Worm (Caenorhabditis elegans) whole organism, L4 larva: ENCODE results near the gene rbc-2.

Source experiments
- F26F4.8 ChIP-seq: fragments of 200-800 bp; sonication (Bioruptor generic); conservative IDR thresholded peaks from 2 replicates; pipeline ENCODE4 v1.3.6; 2022; ENCODE audit warnings: missing genetic modification characterization, missing compliant biosample characterization
- F37D6.2 ChIP-seq: sonication (generic microtip); optimal IDR thresholded peaks from 2 replicates; lab custom pipeline; 2016; ENCODE audit warnings: mild to moderate bottlenecking, missing genetic modification characterization, missing compliant biosample characterization
- F44E2.7 ChIP-seq: fragments of 200-800 bp; sonication (Bioruptor generic); IDR thresholded peaks from 2 replicates; pipeline ENCODE4 v2.1.2; 2022; ENCODE audit warnings: missing genetic modification characterization, missing compliant biosample characterization
- T20F7.1 ChIP-seq: fragments of 200-800 bp; sonication (Bioruptor generic); optimal IDR thresholded peaks from 2 replicates; lab custom pipeline; 2018; ENCODE audit warnings: mild to moderate bottlenecking, missing genetic modification characterization, missing compliant biosample characterization
- T26A8.4 ChIP-seq: fragments of 200-800 bp; sonication (Bioruptor generic); IDR thresholded peaks from 2 replicates; pipeline ENCODE4 v1.3.6; 2022; ENCODE audit warnings: missing genetic modification characterization, missing compliant biosample characterization
- Y5F2A.4 ChIP-seq: fragments of 200-800 bp; sonication (Bioruptor generic); optimal IDR thresholded peaks from 2 replicates; lab custom pipeline; 2018; ENCODE audit warnings: mild to moderate bottlenecking, missing genetic modification characterization, missing compliant biosample characterization
- ZK546.5 ChIP-seq, 2 experiments: sonication (generic microtip); optimal IDR thresholded peaks; 2 replicates each; lab custom pipeline; 2017; ENCODE audit warnings: missing biosample characterization in 2 of 2, missing genetic modification characterization in 2 of 2
- ama-1 ChIP-seq: fragments of 150-350 bp; optimal IDR thresholded peaks from 2 replicates; lab custom pipeline; 2014; ENCODE audit warnings: inconsistent platforms, mixed read lengths
- attf-4 ChIP-seq: sonication (generic microtip); optimal IDR thresholded peaks from 3 replicates; lab custom pipeline; 2017; ENCODE audit warnings: missing biosample characterization, missing genetic modification characterization
- ceh-20 ChIP-seq: fragments of 200-800 bp; sonication (Bioruptor generic); IDR thresholded peaks from 2 replicates; pipeline ENCODE4 v1.3.6; 2022; ENCODE audit warnings: missing genetic modification reagents, missing genetic modification characterization, missing compliant biosample characterization
- ceh-44 ChIP-seq: fragments of 200-800 bp; sonication (Bioruptor generic); IDR thresholded peaks from 2 replicates; pipeline ENCODE4 v1.3.6; 2022; ENCODE audit warnings: missing genetic modification reagents, missing genetic modification characterization, missing compliant biosample characterization
- cey-2 ChIP-seq: sonication (generic microtip); optimal IDR thresholded peaks from 3 replicates; lab custom pipeline; 2017; ENCODE audit warnings: missing genetic modification characterization, mild to moderate bottlenecking, missing compliant biosample characterization, antibody characterized with exemption, borderline replicate concordance; ENCODE audit not compliant: insufficient read depth
- ctbp-1 ChIP-seq: fragments of 200-800 bp; sonication (Bioruptor generic); IDR thresholded peaks from 2 replicates; pipeline ENCODE4 v1.3.6; 2022; ENCODE audit warnings: missing genetic modification reagents, missing genetic modification characterization, missing compliant biosample characterization
- daf-12 ChIP-seq: fragments of 150-350 bp; optimal IDR thresholded peaks from 2 replicates; lab custom pipeline; 2014; ENCODE audit warnings: missing biosample characterization, missing genetic modification reagents, missing genetic modification characterization
- dmd-6 ChIP-seq: fragments of 200-800 bp; sonication (Bioruptor generic); IDR thresholded peaks from 2 replicates; pipeline ENCODE4 v1.3.6; 2022; ENCODE audit warnings: missing genetic modification reagents, missing genetic modification characterization, missing compliant biosample characterization
- dve-1 ChIP-seq: sonication (generic microtip); optimal IDR thresholded peaks from 2 replicates; lab custom pipeline; 2017; ENCODE audit warnings: antibody characterized with exemption, mild to moderate bottlenecking, missing genetic modification characterization, missing compliant biosample characterization; ENCODE audit not compliant: insufficient read depth
- egl-27 ChIP-seq: sonication (generic microtip); optimal IDR thresholded peaks from 3 replicates; lab custom pipeline; 2017; ENCODE audit warnings: missing biosample characterization, missing genetic modification reagents, missing genetic modification characterization
- gei-8 ChIP-seq: fragments of 200-800 bp; sonication (Bioruptor generic); optimal IDR thresholded peaks from 2 replicates; lab custom pipeline; 2018; ENCODE audit warnings: mild to moderate bottlenecking, missing genetic modification characterization, missing compliant biosample characterization
- hlh-11 ChIP-seq: fragments of 200-800 bp; sonication (Bioruptor generic); optimal IDR thresholded peaks from 2 replicates; lab custom pipeline; 2018; ENCODE audit warnings: mild to moderate bottlenecking, missing genetic modification characterization, missing compliant biosample characterization
- lim-7 ChIP-seq: fragments of 200-800 bp; sonication (Bioruptor generic); IDR thresholded peaks from 2 replicates; pipeline ENCODE4 v1.3.6; 2022; ENCODE audit warnings: missing genetic modification characterization, missing compliant biosample characterization
- lin-1 ChIP-seq: fragments of 200-800 bp; sonication (Bioruptor generic); IDR thresholded peaks from 2 replicates; pipeline ENCODE4 v1.3.6; 2022; ENCODE audit warnings: missing genetic modification reagents, missing genetic modification characterization, missing compliant biosample characterization
- lin-13 ChIP-seq: fragments of 150-350 bp; optimal IDR thresholded peaks from 2 replicates; lab custom pipeline; 2014; ENCODE audit warnings: missing biosample characterization, missing genetic modification reagents, missing genetic modification characterization
- madf-5 ChIP-seq, 2 experiments: fragments of 200-800 bp; sonication (Bioruptor generic); IDR thresholded peaks; 2 replicates each; pipeline ENCODE4 v1.3.6; 2022; ENCODE audit warnings: missing compliant biosample characterization in 2 of 2, missing genetic modification characterization in 2 of 2
- madf-9 ChIP-seq: fragments of 200-800 bp; sonication (Bioruptor generic); conservative IDR thresholded peaks from 2 replicates; pipeline ENCODE4 v1.3.6; 2022; ENCODE audit warnings: missing genetic modification reagents, missing genetic modification characterization, missing compliant biosample characterization
- mdl-1 ChIP-seq, 2 experiments: fragments of 150-350 bp in 1 of 2; sonication (generic microtip) in 1 of 2; optimal IDR thresholded peaks; 2 replicates each; lab custom pipeline; 2014 to 2017; ENCODE audit warnings: missing biosample characterization in 2 of 2, missing genetic modification characterization in 2 of 2
- mep-1 ChIP-seq: fragments of 150-350 bp; sonication (generic microtip); optimal IDR thresholded peaks from 3 replicates; lab custom pipeline; 2014; ENCODE audit warnings: missing biosample characterization, missing genetic modification characterization
- mes-2 ChIP-seq: sonication (generic microtip); optimal IDR thresholded peaks from 2 replicates; lab custom pipeline; 2016; ENCODE audit warnings: missing genotype, mild to moderate bottlenecking, missing genetic modification characterization, missing compliant biosample characterization; ENCODE audit not compliant: poor library complexity, severe bottlenecking
- nhr-10 ChIP-seq: fragments of 150-350 bp; optimal IDR thresholded peaks from 2 replicates; lab custom pipeline; 2014; ENCODE audit warnings: missing biosample characterization, missing genetic modification characterization
- nhr-111 ChIP-seq: fragments of 200-800 bp; sonication (Bioruptor generic); optimal IDR thresholded peaks from 2 replicates; lab custom pipeline; 2018; ENCODE audit warnings: mild to moderate bottlenecking, missing genetic modification characterization, missing compliant biosample characterization
- nhr-25 ChIP-seq: sonication (generic microtip); optimal IDR thresholded peaks from 2 replicates; lab custom pipeline; 2017; ENCODE audit warnings: missing genetic modification characterization, mild to moderate bottlenecking, missing compliant biosample characterization, antibody characterized with exemption, moderate library complexity, borderline replicate concordance; ENCODE audit not compliant: insufficient read depth
- nhr-41 ChIP-seq: fragments of 200-800 bp; sonication (Bioruptor generic); IDR thresholded peaks from 2 replicates; pipeline ENCODE4 v1.3.6; 2022; ENCODE audit warnings: missing genetic modification reagents, missing genetic modification characterization, missing compliant biosample characterization
- php-3 ChIP-seq: fragments of 200-800 bp; sonication (Bioruptor generic); IDR thresholded peaks from 2 replicates; pipeline ENCODE4 v1.3.6; 2022; ENCODE audit warnings: missing genetic modification reagents, missing genetic modification characterization, missing compliant biosample characterization
- sdz-12 ChIP-seq: fragments of 200-800 bp; sonication (Bioruptor generic); optimal IDR thresholded peaks from 2 replicates; lab custom pipeline; 2018; ENCODE audit warnings: mild to moderate bottlenecking, missing genetic modification characterization, missing compliant biosample characterization
- skn-1 ChIP-seq: fragments of 150-350 bp; optimal IDR thresholded peaks from 2 replicates; lab custom pipeline; 2014; ENCODE audit warnings: missing biosample characterization, missing genetic modification characterization
- snpc-4 ChIP-seq: fragments of 150-350 bp; optimal IDR thresholded peaks from 2 replicates; lab custom pipeline; 2014; ENCODE audit warnings: missing biosample characterization, missing genetic modification characterization
- unc-130 ChIP-seq: sonication (generic microtip); optimal IDR thresholded peaks from 2 replicates; lab custom pipeline; 2016; ENCODE audit warnings: missing genetic modification reagents, missing genetic modification characterization, missing compliant biosample characterization
- unc-62 ChIP-seq, 3 experiments: fragments of 150-350 bp in 1 of 3; sonication (generic microtip); optimal IDR thresholded peaks in 2 of 3; peaks in 1 of 3; 1 replicate in 1 of 3; 2 replicates in 2 of 3; lab custom pipeline; 2014 to 2017; ENCODE audit warnings: missing biosample characterization in 3 of 3, missing genetic modification characterization in 3 of 3, missing genetic modification reagents in 3 of 3, missing genotype in 1 of 3

Gene rbc-2

DNA sequence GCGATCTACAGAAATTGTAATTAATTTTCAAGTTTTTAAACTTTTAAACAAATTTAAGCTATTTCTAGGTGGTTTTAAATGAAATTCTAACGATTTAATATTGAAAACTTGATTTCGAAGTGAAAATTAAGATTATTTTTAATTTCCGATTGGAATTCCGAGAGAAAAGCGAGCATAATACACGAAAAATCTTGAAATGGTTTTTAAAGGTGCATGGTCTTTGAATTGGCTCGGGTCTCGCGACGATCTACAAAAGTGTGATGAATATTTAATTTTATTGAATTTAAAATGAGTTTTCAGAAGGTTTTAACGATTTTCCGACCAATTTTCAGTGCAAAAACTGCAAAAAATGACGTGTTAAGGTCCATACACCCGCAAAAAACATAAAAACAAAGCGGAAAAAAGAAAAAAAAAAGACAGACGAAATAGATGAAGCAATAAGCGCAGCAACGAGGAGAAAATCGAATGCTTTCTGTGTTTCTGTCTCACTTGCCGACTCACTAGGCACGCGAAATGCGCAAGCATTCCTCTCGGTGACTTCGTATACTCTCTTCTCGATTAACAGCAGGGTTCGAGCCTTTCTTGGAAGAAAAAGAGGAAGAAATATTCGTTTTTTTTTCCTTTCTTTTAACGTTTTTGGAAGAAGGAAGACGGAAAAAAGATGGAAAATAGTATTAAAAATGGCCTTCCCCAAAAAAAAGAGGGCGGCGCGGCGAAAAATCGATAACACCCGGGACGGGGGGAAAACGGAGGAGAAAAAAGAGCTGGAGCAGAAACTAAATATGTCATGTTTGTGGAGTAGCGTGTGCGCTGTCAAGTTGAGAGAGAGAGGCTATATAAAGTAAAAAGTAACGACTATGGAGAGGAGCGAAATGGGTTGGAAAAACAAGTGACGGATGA is 48.1 kb upstream of the rbc-2 start (continued):
- TF ChIP-seq mdl-1 (tag; optimal IDR thresholded peaks at IDR 0.05; lab: Kevin White, UChicago) (peak in 1 of 2 experiments; percentile 69), lin-13 (GFP tag; lab: Kevin White, UChicago) (peak; percentile 62), hlh-11 (peak; percentile 72), ctbp-1 (GFP tag; lab: Robert Waterston, UW) (peak; percentile 30; the same call in 1 of the 2 replicates), madf-9 (GFP tag; lab: Robert Waterston, UW) (no peak), snpc-4 (tag; lab: Kevin White, UChicago) (no peak), F44E2.7 (no peak), T20F7.1 (no peak), unc-130 (no peak), nhr-25 (tag; lab: Kevin White, UChicago) (no peak), F26F4.8 (no peak), cey-2 (no peak), sdz-12 (GFP tag; lab: Kevin White, UChicago) (no peak), lim-7 (GFP tag; lab: Robert Waterston, UW) (no peak), mes-2 (tag; lab: Kevin White, UChicago) (peak; percentile 39), nhr-10 (tag; lab: Kevin White, UChicago) (no peak), daf-12 (tag; lab: Kevin White, UChicago) (no peak), dmd-6 (peak; percentile 51), dve-1 (peak; percentile 62), ZK546.5 (tag; optimal IDR thresholded peaks at IDR 0.05; lab: Kevin White, UChicago) (no peak), attf-4 (tag; lab: Kevin White, UChicago) (no peak), mep-1 (tag; lab: Kevin White, UChicago) (peak; percentile 84), F37D6.2 (tag; lab: Kevin White, UChicago) (peak; percentile 59), ama-1 (lab: Kevin White, UChicago) (no peak), ceh-44 (GFP tag; lab: Robert Waterston, UW) (no peak), skn-1 (tag; lab: Kevin White, UChicago) (no peak), madf-5 (GFP tag; IDR thresholded peaks at IDR 0.05; lab: Robert Waterston, UW) (no peak), Y5F2A.4 (GFP tag; lab: Kevin White, UChicago) (no peak), nhr-111 (GFP tag; lab: Kevin White, UChicago) (no peak), gei-8 (GFP tag; lab: Kevin White, UChicago) (no peak), lin-1 (GFP tag; lab: Robert Waterston, UW) (no peak), egl-27 (no peak), T26A8.4 (GFP tag; lab: Robert Waterston, UW) (no peak)
- TF ChIP-seq, all 104 proteins: peak for 28

DNA sequence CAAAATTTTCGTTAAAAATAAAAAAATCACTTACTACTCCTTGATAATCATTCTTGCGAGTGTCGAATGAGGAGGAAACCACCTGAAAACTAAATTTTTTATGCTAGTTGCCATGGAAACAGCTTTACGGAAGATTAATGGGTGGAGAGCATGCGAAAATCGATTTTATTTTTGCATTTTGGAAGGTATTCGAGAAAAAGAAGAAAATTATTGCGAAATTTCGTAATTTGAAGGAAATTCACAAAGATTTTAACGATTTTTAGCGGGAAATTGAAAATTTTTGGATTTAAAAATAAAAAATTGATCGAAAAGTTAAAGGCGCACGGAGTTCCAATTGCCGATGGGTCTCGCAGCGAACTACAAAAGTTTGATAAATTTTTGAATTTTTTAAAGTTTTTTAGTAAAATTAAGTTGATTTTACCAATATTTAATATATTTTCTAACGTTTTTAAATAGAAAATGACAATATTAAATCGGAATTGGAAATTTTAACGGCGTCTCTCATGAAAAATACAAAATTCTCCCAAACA is 47.2 kb upstream of the rbc-2 start, which contains the start of gene Y54F10AR.1:
Gene Y54F10AR.1 (minus strand): TSS at position 51 of the 530 bp plus-strand sequence.
- TF ChIP-seq lin-1 (GFP tag; lab: Robert Waterston, UW): no peak
- TF ChIP-seq unc-62 (GFP tag; optimal IDR thresholded peaks at IDR 0.05 in 1 of 2; lab: Kevin White, UChicago): no peak
- TF ChIP-seq unc-62 (tag; optimal IDR thresholded peaks at IDR 0.05; lab: Kevin White, UChicago): no peak
- TF ChIP-seq ZK546.5 (tag; optimal IDR thresholded peaks at IDR 0.05; lab: Kevin White, UChicago): no peak
- no peak for TF ChIP-seq ctbp-1 (GFP tag; lab: Robert Waterston, UW)
- no peak for TF ChIP-seq snpc-4 (tag; lab: Kevin White, UChicago)

DNA sequence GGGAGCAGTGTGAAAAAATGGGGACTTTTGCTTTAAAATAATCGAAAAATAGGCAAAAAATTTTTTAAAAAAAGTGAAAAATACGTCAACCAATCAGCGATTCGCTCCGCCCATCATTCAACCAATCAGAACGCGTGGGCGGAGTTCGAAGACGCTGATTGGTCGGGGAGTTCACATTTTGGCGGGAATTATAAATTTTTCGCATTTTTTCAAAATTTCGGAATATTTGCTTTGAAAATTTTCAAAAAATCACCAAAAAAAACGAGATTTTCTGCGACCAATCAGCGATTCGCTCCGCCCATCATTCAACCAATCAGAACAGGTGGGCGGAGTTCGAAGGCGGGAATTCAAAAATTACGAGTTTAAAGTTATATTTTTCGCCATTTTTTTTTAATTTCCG is 43.9 kb upstream of the rbc-2 start:
- TF ChIP-seq php-3 (GFP tag; lab: Robert Waterston, UW): no peak
- no peak for TF ChIP-seq nhr-41 (GFP tag; lab: Robert Waterston, UW)
- no peak for TF ChIP-seq F37D6.2 (tag; lab: Kevin White, UChicago)
- no peak for TF ChIP-seq ceh-20
